Fruit fly (Drosophila melanogaster): ENCODE results near the gene CG9044.

The CG9044 gene

dm6 chr2L:5946728-5947127, 2.5 kb upstream of the CG9044 start:
- no peak for TF ChIP-seq sage (GFP tag; optimal IDR thresholded peaks at IDR 0.05)
- no peak for TF ChIP-seq CG32264 (GFP tag; optimal IDR thresholded peaks at IDR 0.05)
- no peak for TF ChIP-seq Myc (optimal IDR thresholded peaks at IDR 0.05)
- TF ChIP-seq Jra (GFP tag; optimal IDR thresholded peaks at IDR 0.05): no peak
- TF ChIP-seq CrebA (GFP tag; optimal IDR thresholded peaks at IDR 0.05; ENCODE audit: borderline replicate concordance): no peak
- TF ChIP-seq N (GFP tag; optimal IDR thresholded peaks at IDR 0.05): no peak
- TF ChIP-seq fru (GFP tag; optimal IDR thresholded peaks at IDR 0.05): no peak
- TF ChIP-seq OdsH (GFP tag; optimal IDR thresholded peaks at IDR 0.05): no peak

- TF ChIP-seq sv (GFP tag; optimal IDR thresholded peaks at IDR 0.05): no peak
- no peak for TF ChIP-seq CG32264 (GFP tag; optimal IDR thresholded peaks at IDR 0.05)
- TF ChIP-seq Myc (optimal IDR thresholded peaks at IDR 0.05): no peak
- no peak for TF ChIP-seq sage (GFP tag; optimal IDR thresholded peaks at IDR 0.05)
- no peak for TF ChIP-seq Jra (GFP tag; optimal IDR thresholded peaks at IDR 0.05)
Measured at dm6 chr2L:5947504-5947903, 1.7 kb upstream of the CG9044 start.

DNA sequence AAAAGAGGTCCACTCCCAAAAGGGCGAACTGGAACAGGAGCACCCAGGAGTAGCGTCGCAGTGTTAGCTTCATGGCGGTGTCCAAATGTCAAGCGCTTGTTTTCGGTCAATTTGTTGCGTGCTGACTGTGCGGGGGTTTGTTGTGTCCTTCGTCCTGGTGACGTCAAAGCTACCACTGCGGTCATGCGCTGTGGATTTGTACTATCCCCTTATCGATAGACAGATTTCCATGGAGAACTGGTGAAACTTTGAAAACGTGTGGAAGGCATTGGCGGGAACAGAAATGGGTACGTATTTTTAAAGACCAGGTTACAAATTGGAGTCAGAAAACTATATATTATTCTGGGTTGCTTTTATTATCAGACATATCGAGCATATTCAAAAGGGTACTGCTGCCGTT, 6.9 kb downstream of the CG9044 start, which contains the start of gene CG13999:
TSS of gene CG13999 (minus strand) at position 314 of the 400 bp plus-strand sequence.
- TF ChIP-seq CG32264 (GFP tag; optimal IDR thresholded peaks at IDR 0.05) (no peak), GATAd (GFP tag; optimal IDR thresholded peaks at IDR 0.05) (no peak), brk (GFP tag; optimal IDR thresholded peaks at IDR 0.05) (no peak), Vsx2 (GFP tag; optimal IDR thresholded peaks at IDR 0.05; ENCODE audit: partially characterized antibody) (no peak), usp (GFP tag; optimal IDR thresholded peaks at IDR 0.05) (no peak), psq (GFP tag; optimal IDR thresholded peaks at IDR 0.05) (no peak)

DNA sequence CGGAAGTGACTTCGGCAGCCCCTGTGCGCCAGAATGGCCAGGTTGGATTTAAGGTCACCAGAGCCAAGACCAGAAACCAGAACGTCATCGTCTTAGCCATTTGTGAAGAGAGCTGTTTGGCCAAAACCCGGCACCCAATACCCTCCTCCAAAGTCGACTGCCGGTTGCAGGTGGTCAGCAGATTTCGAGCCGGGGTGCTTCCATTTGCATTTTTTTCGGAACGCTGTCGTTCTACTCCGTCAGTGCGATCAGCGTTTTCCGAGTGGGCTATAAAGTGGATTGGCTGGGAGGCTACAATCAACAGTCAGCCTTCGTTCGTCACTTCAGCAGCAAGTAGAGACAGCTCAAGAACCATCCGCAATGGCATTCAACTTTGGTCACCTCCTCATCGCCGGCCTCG, 7.5 kb downstream of the CG9044 start, which contains the start of the genes CG13998 and Vm26Ab:
TSS of gene CG13998 (minus strand) at position 114 of the 400 bp plus-strand sequence.
TSS of gene Vm26Ab (plus strand) at position 299 of the 400 bp plus-strand sequence.
- no peak for TF ChIP-seq h (GFP tag; optimal IDR thresholded peaks at IDR 0.05)
- no peak for TF ChIP-seq Hr83 (GFP tag; optimal IDR thresholded peaks at IDR 0.05; ENCODE audit: poor library complexity, severe bottlenecking)
- no peak for TF ChIP-seq psq (GFP tag; optimal IDR thresholded peaks at IDR 0.05)
- no peak for TF ChIP-seq Jra (GFP tag; optimal IDR thresholded peaks at IDR 0.05)
- TF ChIP-seq usp (GFP tag; optimal IDR thresholded peaks at IDR 0.05): no peak
- no peak for TF ChIP-seq Dfd (GFP tag; optimal IDR thresholded peaks at IDR 0.05)
- no peak for TF ChIP-seq Mio (GFP tag; optimal IDR thresholded peaks at IDR 0.05)
- TF ChIP-seq Rel (GFP tag; optimal IDR thresholded peaks at IDR 0.05): no peak
- TF ChIP-seq Rel (tag; optimal IDR thresholded peaks at IDR 0.05): no peak
- TF ChIP-seq Myc (optimal IDR thresholded peaks at IDR 0.05): no peak
- TF ChIP-seq Dif (GFP tag; optimal IDR thresholded peaks at IDR 0.05; ENCODE audit: partially characterized antibody): no peak
- no peak for TF ChIP-seq jim (GFP tag; optimal IDR thresholded peaks at IDR 0.05)
- no peak for TF ChIP-seq tai (GFP tag; optimal IDR thresholded peaks at IDR 0.05)
- TF ChIP-seq N (GFP tag; optimal IDR thresholded peaks at IDR 0.05): no peak
- no peak for TF ChIP-seq CG32264 (GFP tag; optimal IDR thresholded peaks at IDR 0.05)
- TF ChIP-seq lola (GFP tag; optimal IDR thresholded peaks at IDR 0.05): no peak

dm6 chr2L:5958581-5959177, 9.4 kb downstream of the CG9044 start, which contains the start of gene Vm26Ac:
TSS of gene Vm26Ac (minus strand) at chr2L:5958631.
- no peak for TF ChIP-seq dmrt93B (GFP tag; optimal IDR thresholded peaks at IDR 0.05)
- no peak for TF ChIP-seq sage (GFP tag; optimal IDR thresholded peaks at IDR 0.05)
- TF ChIP-seq HLH106 (tag; optimal IDR thresholded peaks at IDR 0.05): no peak
- no peak for TF ChIP-seq Rel (GFP tag; optimal IDR thresholded peaks at IDR 0.05)
- TF ChIP-seq Rel (tag; optimal IDR thresholded peaks at IDR 0.05): no peak
- TF ChIP-seq Mio (GFP tag; optimal IDR thresholded peaks at IDR 0.05): no peak
- no peak for TF ChIP-seq h (GFP tag; optimal IDR thresholded peaks at IDR 0.05)
- no peak for TF ChIP-seq dsf (GFP tag; optimal IDR thresholded peaks at IDR 0.05; ENCODE audit: borderline replicate concordance)
- no peak for TF ChIP-seq GATAd (GFP tag; optimal IDR thresholded peaks at IDR 0.05)
- TF ChIP-seq rgr (GFP tag; optimal IDR thresholded peaks at IDR 0.05): no peak
- no peak for TF ChIP-seq CG9705 (GFP tag; optimal IDR thresholded peaks at IDR 0.05)

Measured in whole organism, wandering third instar larva.